Fruit fly (Drosophila melanogaster): ENCODE data around the gene CG14120.

Gene CG14120

dm6 chr3L:12849867-12850301 lies 35.0 kb upstream of the CG14120 start, which contains the start of the genes CG10948 and Wbp2:
CG10948 (minus strand) TSS chr3L:12850117.
Wbp2 (plus strand) TSS chr3L:12850165.
- no peak for TF ChIP-seq Rel (GFP tag; optimal IDR thresholded peaks at IDR 0.05)
- peak; percentile 95 for TF ChIP-seq Rel (tag; optimal IDR thresholded peaks at IDR 0.05)
- peak; percentile 57 for TF ChIP-seq sage (GFP tag; optimal IDR thresholded peaks at IDR 0.05)
- TF ChIP-seq fru (GFP tag; optimal IDR thresholded peaks at IDR 0.05) = no peak
- TF ChIP-seq br (GFP tag; optimal IDR thresholded peaks at IDR 0.05) = no peak
- no peak for TF ChIP-seq Abd-B (GFP tag; optimal IDR thresholded peaks at IDR 0.05)
- peak; percentile 90 for TF ChIP-seq psq (GFP tag; optimal IDR thresholded peaks at IDR 0.05)
- peak; percentile 89 for TF ChIP-seq Jra (GFP tag; optimal IDR thresholded peaks at IDR 0.05)
- TF ChIP-seq Myc (optimal IDR thresholded peaks at IDR 0.05) = no peak
- peak; percentile 48 for TF ChIP-seq Vsx2 (GFP tag; optimal IDR thresholded peaks at IDR 0.05; ENCODE audit: partially characterized antibody)
- peak; percentile 73 for TF ChIP-seq CrebA (GFP tag; optimal IDR thresholded peaks at IDR 0.05; ENCODE audit: borderline replicate concordance)
- TF ChIP-seq CG32264 (GFP tag; optimal IDR thresholded peaks at IDR 0.05) = peak; percentile 3
- TF ChIP-seq foxo (GFP tag; optimal IDR thresholded peaks at IDR 0.05) = peak in 1 of 2 experiments; percentile 36
- peak; percentile 20 for TF ChIP-seq CG9705 (GFP tag; optimal IDR thresholded peaks at IDR 0.05)
- TF ChIP-seq dsf (GFP tag; optimal IDR thresholded peaks at IDR 0.05; ENCODE audit: borderline replicate concordance) = peak; percentile 22
- no peak for TF ChIP-seq ey (GFP tag; optimal IDR thresholded peaks at IDR 0.05)
- peak; percentile 64 for TF ChIP-seq Hnf4 (GFP tag; optimal IDR thresholded peaks at IDR 0.05)

DNA sequence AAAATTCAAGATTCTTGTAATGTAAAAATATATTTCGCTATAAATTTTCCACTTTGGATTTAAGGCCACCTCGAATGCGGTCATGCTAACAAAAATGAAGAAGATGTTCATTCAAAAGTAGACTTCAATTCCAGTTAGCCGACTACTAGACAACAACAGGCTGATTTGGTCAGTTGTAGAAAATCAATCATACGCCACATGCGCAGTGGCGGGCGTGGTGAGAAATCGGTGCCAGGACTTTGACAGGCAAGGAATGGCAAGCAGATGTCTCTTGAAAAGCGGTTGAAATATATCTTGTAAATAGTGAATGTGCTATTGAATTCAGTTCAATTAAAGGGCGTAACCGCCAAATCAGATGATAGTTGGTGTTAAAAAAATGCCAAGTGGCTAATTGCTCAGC lies 31.4 kb upstream of the CG14120 start, which contains the start of gene Ent3:
Gene Ent3 (plus strand): TSS at position 224 of the 400 bp plus-strand sequence.
- no peak for TF ChIP-seq dsf (GFP tag; optimal IDR thresholded peaks at IDR 0.05; ENCODE audit: borderline replicate concordance)
- TF ChIP-seq Hr83 (GFP tag; optimal IDR thresholded peaks at IDR 0.05; ENCODE audit: poor library complexity, severe bottlenecking) = no peak
- TF ChIP-seq br (GFP tag; optimal IDR thresholded peaks at IDR 0.05) = no peak
- TF ChIP-seq GATAd (GFP tag; optimal IDR thresholded peaks at IDR 0.05) = no peak
- no peak for TF ChIP-seq CrebA (GFP tag; optimal IDR thresholded peaks at IDR 0.05; ENCODE audit: borderline replicate concordance)
- no peak for TF ChIP-seq psq (GFP tag; optimal IDR thresholded peaks at IDR 0.05)
- no peak for TF ChIP-seq usp (GFP tag; optimal IDR thresholded peaks at IDR 0.05)
- no peak for TF ChIP-seq rgr (GFP tag; optimal IDR thresholded peaks at IDR 0.05)
- no peak for TF ChIP-seq sage (GFP tag; optimal IDR thresholded peaks at IDR 0.05)
- TF ChIP-seq HLH106 (tag; optimal IDR thresholded peaks at IDR 0.05) = no peak
- TF ChIP-seq Sp1 (GFP tag; optimal IDR thresholded peaks at IDR 0.05) = no peak
- TF ChIP-seq foxo (GFP tag; optimal IDR thresholded peaks at IDR 0.05) = no peak
- TF ChIP-seq CG9705 (GFP tag; optimal IDR thresholded peaks at IDR 0.05) = no peak
- no peak for TF ChIP-seq dl (GFP tag; optimal IDR thresholded peaks at IDR 0.05; ENCODE audit: insufficient read depth in 1 of 2, partially characterized antibody in 2 of 2)
- TF ChIP-seq Hr78 (GFP tag; optimal IDR thresholded peaks at IDR 0.05) = no peak
- no peak for TF ChIP-seq N (GFP tag; optimal IDR thresholded peaks at IDR 0.05)
- no peak for TF ChIP-seq Hnf4 (GFP tag; optimal IDR thresholded peaks at IDR 0.05)
- no peak for TF ChIP-seq Dif (GFP tag; optimal IDR thresholded peaks at IDR 0.05; ENCODE audit: partially characterized antibody)
- TF ChIP-seq CG32264 (GFP tag; optimal IDR thresholded peaks at IDR 0.05) = no peak

dm6 chr3L:12857553-12858122 lies 27.2 kb upstream of the CG14120 start:
- TF ChIP-seq sv (GFP tag; optimal IDR thresholded peaks at IDR 0.05) (no peak), foxo (GFP tag; optimal IDR thresholded peaks at IDR 0.05) (no peak), GATAd (GFP tag; optimal IDR thresholded peaks at IDR 0.05) (no peak), usp (GFP tag; optimal IDR thresholded peaks at IDR 0.05) (no peak), jim (GFP tag; optimal IDR thresholded peaks at IDR 0.05) (no peak), rgr (GFP tag; optimal IDR thresholded peaks at IDR 0.05) (no peak), HLH106 (tag; optimal IDR thresholded peaks at IDR 0.05) (no peak), brk (GFP tag; optimal IDR thresholded peaks at IDR 0.05) (no peak), lola (GFP tag; optimal IDR thresholded peaks at IDR 0.05) (no peak), pan (optimal IDR thresholded peaks at IDR 0.05) (no peak), dsf (GFP tag; optimal IDR thresholded peaks at IDR 0.05; ENCODE audit: borderline replicate concordance) (no peak), Hr78 (GFP tag; optimal IDR thresholded peaks at IDR 0.05) (no peak), Dfd (GFP tag; optimal IDR thresholded peaks at IDR 0.05) (no peak), CrebA (GFP tag; optimal IDR thresholded peaks at IDR 0.05; ENCODE audit: borderline replicate concordance) (no peak)

All from whole organism, wandering third instar larva.